Worm (Caenorhabditis elegans): ENCODE data around the gene F26D10.13.
"Not testable (repeated sequence)": the region's sequence is repeated elsewhere in the genome, so short reads cannot be mapped to it uniquely, and the experiment has no call there.

F26D10.13 gene

ce11 chrIV:17264714-17265113, at the start of gene F26D10.13:
TSS of gene F26D10.13 (minus strand) at chrIV:17264814.
- TF ChIP-seq unc-62 (GFP tag; optimal IDR thresholded peaks at IDR 0.05), result no peak

ce11 chrIV:17311842-17312241, 47.2 kb upstream of the F26D10.13 start, which contains the start of gene snf-9:
TSS of gene snf-9 (plus strand) at chrIV:17312142.
- no peak for TF ChIP-seq unc-62 (GFP tag; optimal IDR thresholded peaks at IDR 0.05)

ce11 chrIV:17308211-17308610, 43.6 kb upstream of the F26D10.13 start, which contains the start of gene T28F3.9:
TSS of gene T28F3.9 (plus strand) at chrIV:17308511.
- no peak for TF ChIP-seq unc-62 (GFP tag; optimal IDR thresholded peaks at IDR 0.05)

- not testable (repeated sequence) for TF ChIP-seq unc-62 (GFP tag; optimal IDR thresholded peaks at IDR 0.05)
Observed at ce11 chrIV:17307223-17307622, 42.6 kb upstream of the F26D10.13 start, which contains the start of gene T28F3.8. TSS of gene T28F3.8 (minus strand) at chrIV:17307323.

ce11 chrIV:17301933-17302332, 37.3 kb upstream of the F26D10.13 start, which contains the start of gene ifta-2:
TSS of gene ifta-2 (minus strand) at chrIV:17302033.
- TF ChIP-seq unc-62 (GFP tag; optimal IDR thresholded peaks at IDR 0.05), result no peak

ce11 chrIV:17294489-17294888, 29.9 kb upstream of the F26D10.13 start, which contains the start of gene T28F3.5:
TSS of gene T28F3.5 (plus strand) at chrIV:17294789.
- TF ChIP-seq unc-62 (GFP tag; optimal IDR thresholded peaks at IDR 0.05), result no peak

- TF ChIP-seq unc-62 (GFP tag; optimal IDR thresholded peaks at IDR 0.05), result no peak
Observed at ce11 chrIV:17293679-17294078, 29.1 kb upstream of the F26D10.13 start.

ce11 chrIV:17293068-17293467, 28.5 kb upstream of the F26D10.13 start:
- no peak for TF ChIP-seq unc-62 (GFP tag; optimal IDR thresholded peaks at IDR 0.05)

ce11 chrIV:17292350-17292749, 27.7 kb upstream of the F26D10.13 start:
- TF ChIP-seq unc-62 (GFP tag; optimal IDR thresholded peaks at IDR 0.05), result no peak

ce11 chrIV:17291629-17292199, 27.1 kb upstream of the F26D10.13 start, which contains the start of the genes T28F3.11 and slc-17.4:
TSS of gene T28F3.11 (minus strand) at chrIV:17291679.
TSS of gene slc-17.4 (minus strand) at chrIV:17291733.
- TF ChIP-seq unc-62 (GFP tag; optimal IDR thresholded peaks at IDR 0.05), result no peak

- no peak for TF ChIP-seq unc-62 (GFP tag; optimal IDR thresholded peaks at IDR 0.05)
Observed at ce11 chrIV:17287908-17288675, 23.5 kb upstream of the F26D10.13 start, which contains the start of gene zipt-7.1. TSS of gene zipt-7.1 (minus strand) at chrIV:17288139.

- no peak for TF ChIP-seq unc-62 (GFP tag; optimal IDR thresholded peaks at IDR 0.05)
Observed at ce11 chrIV:17285263-17285662, 20.6 kb upstream of the F26D10.13 start.

ce11 chrIV:17284099-17284498, 19.5 kb upstream of the F26D10.13 start, which contains the start of gene nra-1:
TSS of gene nra-1 (minus strand) at chrIV:17284199.
- no peak for TF ChIP-seq unc-62 (GFP tag; optimal IDR thresholded peaks at IDR 0.05)

ce11 chrIV:17281060-17282021, 16.7 kb upstream of the F26D10.13 start:
- TF ChIP-seq unc-62 (GFP tag; optimal IDR thresholded peaks at IDR 0.05), result no peak

- TF ChIP-seq unc-62 (GFP tag; optimal IDR thresholded peaks at IDR 0.05), result no peak
Observed at ce11 chrIV:17280441-17280939, 15.9 kb upstream of the F26D10.13 start.

Measured in whole organism, dauer.